Worm (Caenorhabditis elegans): ENCODE data around the gene rab-37.

rab-37 gene

ce11 chrX:4252047-4252446, 16.4 kb upstream of the rab-37 start, which contains the start of gene srv-5:
TSS of gene srv-5 (plus strand) at chrX:4252347.
- TF ChIP-seq npax-4 (tag; optimal IDR thresholded peaks at IDR 0.05) (no peak), mec-3 (tag; optimal IDR thresholded peaks at IDR 0.05; ENCODE audit: borderline replicate concordance) (no peak), K09A11.1 (tag; optimal IDR thresholded peaks at IDR 0.05; ENCODE audit: insufficient read depth) (no peak), dmd-4 (tag; optimal IDR thresholded peaks at IDR 0.05; ENCODE audit: borderline replicate concordance) (no peak), C38D4.7 (GFP tag; optimal IDR thresholded peaks at IDR 0.05) (no peak), hlh-30 (tag; optimal IDR thresholded peaks at IDR 0.05; ENCODE audit: insufficient read depth) (no peak), pqm-1 (tag; optimal IDR thresholded peaks at IDR 0.05) (no peak), ceh-14 (tag; optimal IDR thresholded peaks at IDR 0.05) (no peak), syd-9 (tag; optimal IDR thresholded peaks at IDR 0.05) (no peak), nhr-232 (tag; optimal IDR thresholded peaks at IDR 0.05) (no peak), ceh-31 (tag; optimal IDR thresholded peaks at IDR 0.05) (no peak), ceh-34 (tag; optimal IDR thresholded peaks at IDR 0.05) (no peak), pha-2 (tag; optimal IDR thresholded peaks at IDR 0.05) (no peak)

- TF ChIP-seq ceh-30 (tag; optimal IDR thresholded peaks at IDR 0.05) (no peak), gmeb-2 (tag; optimal IDR thresholded peaks at IDR 0.05) (no peak), ceh-24 (tag; optimal IDR thresholded peaks at IDR 0.05) (no peak)
Observed at ce11 chrX:4248949-4249348, 13.3 kb upstream of the rab-37 start, which contains the start of gene hlh-13. TSS of gene hlh-13 (plus strand) at chrX:4249249.

ce11 chrX:4248417-4248816, 12.8 kb upstream of the rab-37 start:
- TF ChIP-seq pha-2 (tag; optimal IDR thresholded peaks at IDR 0.05), result no peak

- TF ChIP-seq K09A11.1 (tag; optimal IDR thresholded peaks at IDR 0.05; ENCODE audit: insufficient read depth) (no peak), elt-2 (tag; optimal IDR thresholded peaks at IDR 0.05) (peak; percentile 55)
Observed at ce11 chrX:4246867-4247591, 11.4 kb upstream of the rab-37 start, which contains the start of gene F48D6.4. TSS of gene F48D6.4 (minus strand) at chrX:4247212.

- no peak for TF ChIP-seq nhr-232 (tag; optimal IDR thresholded peaks at IDR 0.05)
Observed at ce11 chrX:4246237-4246697, 10.6 kb upstream of the rab-37 start.

ce11 chrX:4245124-4245523, 9.5 kb upstream of the rab-37 start:
- TF ChIP-seq unc-55 (GFP tag; optimal IDR thresholded peaks at IDR 0.05), result no peak
- TF ChIP-seq sox-2 (GFP tag; IDR thresholded peaks at IDR 0.05), result no peak
- no peak for TF ChIP-seq elt-2 (tag; optimal IDR thresholded peaks at IDR 0.05)
- TF ChIP-seq lim-6 (tag; optimal IDR thresholded peaks at IDR 0.05), result no peak
- TF ChIP-seq pax-1 (tag; optimal IDR thresholded peaks at IDR 0.05), result no peak
- TF ChIP-seq pha-2 (tag; optimal IDR thresholded peaks at IDR 0.05), result no peak
- TF ChIP-seq hlh-8 (tag; optimal IDR thresholded peaks at IDR 0.05), result no peak
- no peak for TF ChIP-seq K09A11.1 (tag; optimal IDR thresholded peaks at IDR 0.05; ENCODE audit: insufficient read depth)
- TF ChIP-seq ets-4 (tag; optimal IDR thresholded peaks at IDR 0.05), result no peak
- no peak for TF ChIP-seq K02D7.2 (tag; optimal IDR thresholded peaks at IDR 0.05)
- TF ChIP-seq sox-4 (tag; optimal IDR thresholded peaks at IDR 0.05), result no peak
- no peak for TF ChIP-seq pha-4 (tag; optimal IDR thresholded peaks at IDR 0.05)
- no peak for TF ChIP-seq Y22D7AL.16 (tag; optimal IDR thresholded peaks at IDR 0.05)
- no peak for TF ChIP-seq mec-3 (tag; optimal IDR thresholded peaks at IDR 0.05; ENCODE audit: borderline replicate concordance)
- TF ChIP-seq pat-9 (tag; optimal IDR thresholded peaks at IDR 0.05), result no peak
- TF ChIP-seq ceh-24 (tag; optimal IDR thresholded peaks at IDR 0.05), result no peak
- TF ChIP-seq ceh-34 (tag; optimal IDR thresholded peaks at IDR 0.05), result no peak
- no peak for TF ChIP-seq fax-1 (tag; optimal IDR thresholded peaks at IDR 0.05)

Data from whole organism, late embryonic.